Worm (Caenorhabditis elegans): ENCODE data around the gene rec-8.

DNA sequence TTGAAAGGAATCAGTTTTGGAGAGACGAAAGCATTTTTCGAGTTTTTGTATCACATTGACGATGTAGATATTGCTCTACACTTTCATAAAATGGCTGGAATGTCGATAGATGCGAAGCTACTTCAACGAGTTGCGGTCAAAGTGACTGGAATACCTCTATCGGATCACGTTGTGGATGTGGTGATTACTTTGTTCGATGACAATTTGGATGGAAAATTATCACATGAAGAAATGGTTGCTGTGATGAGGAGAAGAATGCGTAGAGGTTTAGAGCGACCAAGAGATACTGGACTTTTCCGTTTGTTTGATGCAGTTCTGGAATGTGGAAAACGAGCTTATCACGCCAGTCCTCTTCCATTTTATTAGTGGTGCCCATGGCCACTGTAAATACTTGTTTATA is 53.3 kb downstream of the rec-8 start:
- no peak for TF ChIP-seq snpc-4 (tag; optimal IDR thresholded peaks at IDR 0.05)
- no peak for TF ChIP-seq mdl-1 (tag; optimal IDR thresholded peaks at IDR 0.05)
- no peak for TF ChIP-seq unc-62 (GFP tag; optimal IDR thresholded peaks at IDR 0.05)
- TF ChIP-seq zag-1 (tag; optimal IDR thresholded peaks at IDR 0.05), result no peak
- TF ChIP-seq ztf-4 (tag; optimal IDR thresholded peaks at IDR 0.05), result no peak
